Worm (Caenorhabditis elegans) whole organism, L4/young adult: Measurements from ENCODE around the gene C16C10.13.

Experiments used
- W03F9.2 ChIP-seq: fragments of 150-350 bp; optimal IDR thresholded peaks from 2 replicates; lab custom pipeline; 2014; ENCODE audit warnings: missing biosample characterization, missing genetic modification characterization
- dao-5 ChIP-seq: sonication (generic microtip); optimal IDR thresholded peaks from 2 replicates; lab custom pipeline; 2016; ENCODE audit warnings: missing genotype, missing genetic modification characterization, moderate library complexity, missing compliant biosample characterization
- him-1 ChIP-seq: sonication (generic microtip); optimal IDR thresholded peaks from 2 replicates; lab custom pipeline; 2016; ENCODE audit warnings: missing genotype, missing genetic modification reagents, missing genetic modification characterization, missing compliant biosample characterization

DNA sequence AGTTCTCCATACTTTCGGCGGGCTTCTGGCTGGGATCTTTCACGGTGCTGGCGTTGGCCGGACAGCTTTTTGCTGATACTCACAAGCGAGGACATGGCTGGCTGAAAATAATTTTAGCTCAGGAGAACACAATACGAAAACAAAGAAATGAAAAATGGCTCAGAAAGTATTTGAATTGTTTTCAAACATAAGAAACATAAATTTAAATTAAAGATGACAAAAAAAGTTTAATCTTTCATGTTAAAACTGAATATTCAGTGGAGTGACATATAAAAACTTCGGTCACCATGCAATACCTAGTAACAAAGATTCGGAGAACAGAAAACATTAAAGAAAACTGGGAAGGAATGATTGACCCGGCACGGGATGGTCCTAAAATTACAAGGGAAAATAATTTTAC, 2.3 kb downstream of the C16C10.13 start, which contains the start of gene C16C10.2:
- TF ChIP-seq him-1, result no peak
- TF ChIP-seq W03F9.2 (tag; lab: Kevin White, UChicago), result no peak
- no peak for TF ChIP-seq dao-5 (tag; lab: Kevin White, UChicago)
